Worm (Caenorhabditis elegans): ENCODE data around the gene pipp-4P.

DNA sequence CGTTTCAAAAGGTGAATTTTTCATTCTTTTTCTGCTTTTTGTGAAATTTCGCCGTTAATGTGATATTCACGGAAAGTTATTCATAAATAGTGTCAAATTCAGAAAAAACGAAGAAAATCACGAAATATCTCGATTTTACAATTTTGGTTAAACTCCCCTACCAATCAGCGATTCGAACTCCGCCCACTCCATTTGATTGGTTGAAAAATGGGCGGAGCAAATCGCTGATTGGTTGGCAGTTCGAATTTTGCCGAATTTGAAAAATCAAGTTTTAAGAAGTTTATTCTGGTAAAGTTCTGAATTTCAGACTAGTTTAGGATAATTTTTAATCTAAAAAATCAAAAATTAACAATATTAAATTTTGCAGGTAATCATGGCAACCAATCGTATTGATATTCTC lies 45.6 kb downstream of the pipp-4P start:
- TF ChIP-seq F13C5.2 (tag; optimal IDR thresholded peaks at IDR 0.05) (no peak), ceh-36 (tag; optimal IDR thresholded peaks at IDR 0.05) (no peak), ets-7 (tag; optimal IDR thresholded peaks at IDR 0.05) (no peak), flt-1 (GFP tag; IDR thresholded peaks at IDR 0.05) (no peak), ama-1 (optimal IDR thresholded peaks at IDR 0.05) (no peak), sea-1 (GFP tag; conservative IDR thresholded peaks at IDR 0.05) (no peak), tbx-11 (GFP tag; IDR thresholded peaks at IDR 0.05) (no peak), B0310.2 (tag; optimal IDR thresholded peaks at IDR 0.05) (no peak), pes-1 (GFP tag; IDR thresholded peaks at IDR 0.05) (no peak), hmg-4 (GFP tag; optimal IDR thresholded peaks at IDR 0.05) (no peak), hnd-1 (tag; optimal IDR thresholded peaks at IDR 0.05) (no peak), scrt-1 (GFP tag; IDR thresholded peaks at IDR 0.05) (no peak), ceh-13 (GFP tag; optimal IDR thresholded peaks at IDR 0.05) (no peak), tbx-37 (GFP tag; conservative IDR thresholded peaks at IDR 0.05) (no peak)

Measured in whole organism, early embryonic.